Fruit fly (Drosophila melanogaster) whole organism: ENCODE results near the gene Nasp.

ENCODE experiments used
- CG8478 ChIP-seq: fragments of >200 bp; optimal IDR thresholded peaks from 2 replicates; lab custom pipeline; 2018; ENCODE audit warnings: inconsistent platforms
- Dll ChIP-seq: fragments of >200 bp; optimal IDR thresholded peaks from 2 replicates; lab custom pipeline; 2017
- EcR ChIP-seq, 2 experiments: fragments of >200 bp; optimal IDR thresholded peaks; 2 replicates each; lab custom pipeline; 2017; ENCODE audit warnings: missing biosample characterization in 2 of 2, missing genetic modification characterization in 2 of 2, missing genetic modification reagents in 2 of 2
- pan ChIP-seq: fragments of >200 bp; optimal IDR thresholded peaks from 2 replicates; lab custom pipeline; 2017
- psq ChIP-seq: fragments of >200 bp; optimal IDR thresholded peaks from 2 replicates; lab custom pipeline; 2017
- usp ChIP-seq: fragments of >200 bp; optimal IDR thresholded peaks from 2 replicates; lab custom pipeline; 2017; ENCODE audit warnings: missing biosample characterization, missing genetic modification characterization, mixed read lengths

Gene Nasp

DNA sequence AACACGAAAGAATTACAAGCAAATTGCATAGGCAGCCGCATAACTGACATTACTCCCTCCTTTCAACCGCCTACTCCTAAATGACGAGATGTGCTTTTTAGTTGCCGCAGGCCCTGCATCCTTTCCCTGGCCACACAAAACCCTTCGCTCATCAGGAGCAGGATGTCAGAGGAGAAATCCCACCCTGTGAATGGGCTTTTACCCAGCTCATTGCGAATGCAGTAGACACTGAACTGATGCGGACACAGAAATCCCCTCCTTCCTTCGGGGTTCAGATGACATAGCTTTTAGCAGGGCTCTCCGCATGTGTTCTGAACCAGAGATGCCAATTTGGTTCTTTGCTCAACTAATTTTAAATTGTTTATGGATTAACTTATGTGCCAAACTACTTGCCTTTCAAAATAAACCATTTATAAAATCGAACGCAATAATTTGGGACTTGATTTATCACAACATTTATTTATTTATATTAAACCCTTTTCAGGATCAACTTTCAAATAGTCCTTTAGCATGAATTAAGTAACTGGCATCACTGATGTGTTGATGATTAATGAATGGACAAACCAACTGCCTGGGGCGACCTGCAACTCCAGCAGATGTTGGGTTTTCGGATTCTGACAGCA is 8.3 kb upstream of the Nasp start:
- TF ChIP-seq usp (GFP tag; lab: Kevin White, UChicago) (no peak), EcR (GFP tag; optimal IDR thresholded peaks at IDR 0.05; lab: Kevin White, UChicago) (no peak), psq (lab: Kevin White, UChicago) (no peak), CG8478 (no peak), Dll (lab: Kevin White, UChicago) (no peak), pan (lab: Kevin White, UChicago) (no peak)

dm6 chr3R:8740118-8740517 is 7.5 kb upstream of the Nasp start:
- no peak for TF ChIP-seq usp (GFP tag; lab: Kevin White, UChicago)
- TF ChIP-seq EcR (GFP tag; optimal IDR thresholded peaks at IDR 0.05; lab: Kevin White, UChicago), result no peak
- no peak for TF ChIP-seq Dll (lab: Kevin White, UChicago)

DNA sequence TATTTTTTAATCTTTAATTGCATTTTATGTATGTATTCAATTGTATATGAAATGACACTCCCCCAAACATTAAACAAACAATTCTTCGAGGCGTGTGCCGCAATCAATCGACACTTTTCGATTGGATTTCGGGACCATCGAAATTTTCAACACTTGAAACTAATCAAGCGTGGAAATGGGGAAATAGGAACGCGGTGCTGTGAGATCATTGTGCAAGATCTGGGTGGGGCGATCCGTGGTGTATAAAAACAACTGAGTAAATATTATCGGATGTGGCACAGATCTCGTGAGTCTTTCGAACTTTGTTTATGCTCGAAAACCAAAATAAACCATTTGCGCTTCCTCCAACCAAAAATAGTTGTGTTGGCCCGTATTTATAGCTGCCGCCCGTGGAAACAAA is 6.3 kb upstream of the Nasp start:
- TF ChIP-seq Dll (lab: Kevin White, UChicago), result no peak
- TF ChIP-seq usp (GFP tag; lab: Kevin White, UChicago), result no peak
- no peak for TF ChIP-seq pan (lab: Kevin White, UChicago)
- no peak for TF ChIP-seq CG8478
- TF ChIP-seq psq (lab: Kevin White, UChicago), result no peak
- no peak for TF ChIP-seq EcR (GFP tag; optimal IDR thresholded peaks at IDR 0.05; lab: Kevin White, UChicago)

DNA sequence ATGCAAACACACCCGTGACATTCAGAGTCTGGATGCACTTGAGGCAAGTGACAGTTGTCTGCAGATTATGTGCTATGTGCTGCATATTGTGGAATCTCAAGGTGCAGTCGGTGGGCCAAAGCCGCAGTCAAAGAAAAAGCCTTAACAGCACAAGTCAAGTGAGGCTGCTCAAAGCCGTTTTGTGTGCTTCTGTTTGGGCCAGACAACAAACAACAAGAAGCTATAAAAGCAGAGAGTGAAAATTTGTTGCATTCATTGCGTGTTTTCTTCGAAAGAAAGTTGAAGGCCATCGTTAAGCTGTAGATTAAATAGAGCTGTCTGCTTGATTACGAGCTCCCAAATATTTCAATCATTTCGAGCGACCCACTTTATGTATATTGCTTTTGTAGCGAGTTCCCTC is 5.7 kb upstream of the Nasp start:
- TF ChIP-seq usp (GFP tag; lab: Kevin White, UChicago) (no peak), Dll (lab: Kevin White, UChicago) (no peak), EcR (GFP tag; optimal IDR thresholded peaks at IDR 0.05; lab: Kevin White, UChicago) (no peak), pan (lab: Kevin White, UChicago) (no peak), CG8478 (no peak), psq (lab: Kevin White, UChicago) (no peak)

DNA sequence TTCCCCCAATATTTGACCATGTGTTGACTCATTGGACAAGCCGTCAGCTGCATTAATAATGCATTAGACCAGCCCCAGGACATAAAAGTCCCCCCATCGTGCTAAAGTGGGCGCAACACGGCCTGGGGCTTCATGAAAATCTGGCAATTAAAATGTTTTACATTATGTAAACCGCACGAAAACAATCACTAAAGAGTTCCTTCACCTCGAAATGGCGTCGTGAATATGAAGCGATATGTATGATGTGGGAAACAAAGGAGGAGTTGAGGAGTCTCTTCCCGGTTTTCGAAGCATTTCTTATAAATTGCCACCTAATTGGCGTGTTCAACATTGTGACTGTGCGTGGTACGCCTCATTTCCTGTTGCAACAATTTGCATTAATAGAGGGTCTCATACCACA is 4.9 kb upstream of the Nasp start:
- no peak for TF ChIP-seq CG8478
- peak in 1 of 2 experiments; percentile 69 for TF ChIP-seq EcR (GFP tag; optimal IDR thresholded peaks at IDR 0.05; lab: Kevin White, UChicago)

DNA sequence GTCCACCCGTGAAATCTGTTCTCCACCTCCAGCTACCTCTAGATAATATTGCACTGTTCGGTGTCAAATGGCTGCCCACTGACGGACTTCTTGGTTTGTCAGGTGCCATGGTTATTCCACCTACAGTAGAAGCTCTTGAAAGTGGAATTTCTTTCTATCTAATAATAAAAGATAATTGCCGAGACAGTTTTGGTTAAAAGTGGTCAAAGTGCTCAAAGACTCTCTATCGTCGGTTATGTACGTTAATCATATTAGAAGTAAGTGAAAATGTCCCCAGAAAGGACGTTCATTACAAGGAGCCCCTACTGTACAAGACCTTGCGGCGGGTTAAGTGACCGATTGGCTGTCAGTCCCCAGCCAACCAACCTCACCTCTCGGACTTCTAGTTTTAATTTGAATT is 3.4 kb upstream of the Nasp start:
- TF ChIP-seq pan (lab: Kevin White, UChicago), result no peak

- TF ChIP-seq CG8478, result no peak
- TF ChIP-seq usp (GFP tag; lab: Kevin White, UChicago), result no peak
- no peak for TF ChIP-seq EcR (GFP tag; optimal IDR thresholded peaks at IDR 0.05; lab: Kevin White, UChicago)
- TF ChIP-seq pan (lab: Kevin White, UChicago), result no peak
- no peak for TF ChIP-seq psq (lab: Kevin White, UChicago)
These were observed 1.2 kb upstream of the Nasp start for dm6 chr3R:8746354-8746753.

dm6 chr3R:8747871-8748775 is 525 bp downstream of the Nasp start:
- TF ChIP-seq Dll (lab: Kevin White, UChicago) (no peak), EcR (GFP tag; optimal IDR thresholded peaks at IDR 0.05; lab: Kevin White, UChicago) (peak; percentile 66 to 75)

DNA sequence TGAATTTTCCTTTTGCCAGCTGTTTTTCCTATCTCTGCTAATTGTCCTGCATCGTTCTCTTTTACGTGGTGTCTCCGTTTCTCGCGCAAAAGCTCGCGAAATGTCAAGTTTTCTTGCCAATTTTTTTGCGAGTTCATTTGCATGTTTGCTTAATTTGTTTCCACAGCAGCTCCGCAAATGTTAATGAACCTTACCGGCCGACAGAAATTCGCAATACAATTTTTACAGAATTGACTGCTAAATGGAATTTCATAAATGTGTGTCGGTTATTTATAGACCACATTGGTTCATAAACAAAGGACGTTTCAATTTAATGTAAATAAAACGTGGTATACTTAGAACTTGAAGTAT is 1.2 kb downstream of the Nasp start:
- TF ChIP-seq pan (lab: Kevin White, UChicago) (no peak), Dll (lab: Kevin White, UChicago) (no peak)

- no peak for TF ChIP-seq usp (GFP tag; lab: Kevin White, UChicago)
- no peak for TF ChIP-seq pan (lab: Kevin White, UChicago)
- TF ChIP-seq CG8478, result no peak
- TF ChIP-seq EcR (GFP tag; optimal IDR thresholded peaks at IDR 0.05; lab: Kevin White, UChicago), result no peak
- TF ChIP-seq Dll (lab: Kevin White, UChicago), result no peak
- TF ChIP-seq psq (lab: Kevin White, UChicago), result no peak
These were observed 20.4 kb downstream of the Nasp start, which contains the start of the genes CG34135 and CG11768 for dm6 chr3R:8767998-8768397. Gene CG34135 (minus strand): TSS chr3R:8768191. Gene CG11768 (minus strand): TSS chr3R:8768200.

DNA sequence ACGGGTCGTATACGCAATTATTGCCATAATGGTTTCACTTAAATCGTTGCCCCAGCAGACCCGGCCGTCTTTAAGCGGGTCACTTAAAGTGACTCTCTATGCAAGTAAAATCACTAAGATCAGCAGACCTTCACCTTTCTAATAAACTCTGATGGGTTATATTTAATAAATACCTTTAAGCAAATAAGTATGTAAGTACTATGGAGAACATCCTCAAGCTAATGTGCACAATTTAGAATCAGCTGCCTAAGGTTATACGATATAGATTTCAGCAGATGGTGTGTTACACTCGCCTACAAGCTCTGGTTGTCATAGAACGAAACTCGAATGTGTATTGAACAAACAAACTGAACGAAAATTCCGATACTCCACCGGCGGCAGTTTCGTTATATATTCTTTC is 21.5 kb downstream of the Nasp start, which contains the start of gene CG8236:
CG8236 (plus strand) TSS at position 301 of the 400 bp plus-strand sequence.
- TF ChIP-seq psq (lab: Kevin White, UChicago), result no peak
- no peak for TF ChIP-seq EcR (GFP tag; optimal IDR thresholded peaks at IDR 0.05; lab: Kevin White, UChicago)
- no peak for TF ChIP-seq usp (GFP tag; lab: Kevin White, UChicago)
- TF ChIP-seq Dll (lab: Kevin White, UChicago), result no peak
- no peak for TF ChIP-seq pan (lab: Kevin White, UChicago)
- no peak for TF ChIP-seq CG8478

DNA sequence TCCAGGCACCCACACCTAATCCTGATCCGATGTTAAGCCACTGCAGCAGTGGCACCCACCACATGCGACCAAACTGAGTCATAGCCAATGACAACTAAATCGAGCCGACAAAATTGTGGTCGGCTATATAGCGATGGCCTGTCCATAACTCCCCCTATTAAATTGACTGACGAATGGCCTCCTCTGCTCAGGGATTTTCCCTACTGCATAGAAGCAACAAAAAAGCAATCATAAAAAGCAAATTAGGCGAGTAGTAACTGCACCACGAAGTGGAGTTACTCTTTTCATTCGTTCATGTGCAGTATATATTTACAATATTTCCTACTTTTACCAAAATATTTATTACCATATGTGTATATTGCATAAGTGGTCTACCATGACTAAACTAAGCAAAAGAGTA is 25.0 kb downstream of the Nasp start, which contains the start of gene CG13318:
CG13318 (minus strand) TSS at position 101 of the 400 bp plus-strand sequence.
- TF ChIP-seq pan (lab: Kevin White, UChicago) (no peak), Dll (lab: Kevin White, UChicago) (no peak), usp (GFP tag; lab: Kevin White, UChicago) (no peak), CG8478 (no peak), psq (lab: Kevin White, UChicago) (no peak), EcR (GFP tag; optimal IDR thresholded peaks at IDR 0.05; lab: Kevin White, UChicago) (no peak)
